Fruit fly (Drosophila melanogaster) whole organism, embryonic: Measurements from ENCODE around the gene MED27.

ENCODE experiments used
- B-H2 ChIP-seq: fragments of 200-800 bp; sonication (Bioruptor generic); optimal IDR thresholded peaks from 2 replicates; lab custom pipeline; 2018; ENCODE audit warnings: missing biosample characterization, mild to moderate bottlenecking, missing genetic modification characterization
- Bgb ChIP-seq: fragments of 200-800 bp; sonication (Bioruptor generic); IDR thresholded peaks from 2 replicates; pipeline ENCODE4 v1.3.6; 2022; ENCODE audit warnings: missing biosample characterization, missing genetic modification characterization; ENCODE audit not compliant: partially characterized antibody
- CG10147 ChIP-seq: fragments of 200-800 bp; sonication (Bioruptor generic); optimal IDR thresholded peaks from 2 replicates; lab custom pipeline; 2019; ENCODE audit warnings: missing biosample characterization, mild to moderate bottlenecking, missing genetic modification characterization, moderate library complexity
- CG1024 ChIP-seq: fragments of 200-800 bp; sonication (Bioruptor generic); IDR thresholded peaks from 2 replicates; pipeline ENCODE4 v1.3.6; 2022; ENCODE audit warnings: missing biosample characterization, missing genetic modification characterization
- CG11093 ChIP-seq: fragments of 200-800 bp; sonication (Bioruptor generic); IDR thresholded peaks from 3 replicates; pipeline ENCODE4 v1.3.6; 2022; ENCODE audit warnings: missing biosample characterization, missing genetic modification characterization
- CG12659 ChIP-seq: fragments of 200-800 bp; sonication (Bioruptor generic); optimal IDR thresholded peaks from 3 replicates; lab custom pipeline; 2017; ENCODE audit warnings: mild to moderate bottlenecking, missing biosample characterization, missing genetic modification reagents, missing genetic modification characterization
- CG12769 ChIP-seq: fragments of 200-800 bp; sonication (Bioruptor generic); optimal IDR thresholded peaks from 2 replicates; lab custom pipeline; 2019; ENCODE audit warnings: missing biosample characterization, mild to moderate bottlenecking, missing genetic modification characterization, moderate library complexity
- CG12942 ChIP-seq: fragments of 200-800 bp; sonication (Bioruptor generic); optimal IDR thresholded peaks from 3 replicates; lab custom pipeline; 2016; ENCODE audit warnings: missing biosample characterization, missing genetic modification characterization
- CG13624 ChIP-seq: fragments of 200-800 bp; sonication (Bioruptor generic); optimal IDR thresholded peaks from 2 replicates; lab custom pipeline; 2016; ENCODE audit warnings: missing biosample characterization, missing genetic modification characterization
- CG14710 ChIP-seq: fragments of 200-800 bp; sonication (Bioruptor generic); optimal IDR thresholded peaks from 3 replicates; lab custom pipeline; 2019; ENCODE audit warnings: missing biosample characterization, mild to moderate bottlenecking, missing genetic modification characterization, moderate library complexity
- CG1529 ChIP-seq: fragments of 200-800 bp; sonication (Bioruptor generic); optimal IDR thresholded peaks from 3 replicates; lab custom pipeline; 2018; ENCODE audit warnings: missing biosample characterization, missing genetic modification characterization
- CG2712 ChIP-seq: fragments of 200-800 bp; optimal IDR thresholded peaks from 3 replicates; lab custom pipeline; 2019; ENCODE audit warnings: missing biosample characterization, mild to moderate bottlenecking, missing genetic modification characterization, moderate library complexity
- CG30020 ChIP-seq: fragments of 200-800 bp; optimal IDR thresholded peaks from 2 replicates; lab custom pipeline; 2019; ENCODE audit warnings: missing biosample characterization, mild to moderate bottlenecking, missing genetic modification characterization, moderate library complexity
- CG32767 ChIP-seq: fragments of 200-800 bp; sonication (Bioruptor generic); IDR thresholded peaks from 2 replicates; pipeline ENCODE4 v1.3.6; 2022; ENCODE audit warnings: missing biosample characterization, missing genetic modification characterization
- CG34224 ChIP-seq: fragments of 200-800 bp; sonication (Bioruptor generic); IDR thresholded peaks from 3 replicates; pipeline ENCODE4 v1.3.6; 2022; ENCODE audit warnings: missing biosample characterization, missing genetic modification characterization; ENCODE audit not compliant: partially characterized antibody
- CG3995 ChIP-seq: fragments of 200-800 bp; sonication (Bioruptor generic); optimal IDR thresholded peaks from 3 replicates; lab custom pipeline; 2016; ENCODE audit warnings: missing biosample characterization, missing genetic modification characterization
- CG4424 ChIP-seq: fragments of 200-800 bp; sonication (Bioruptor generic); optimal IDR thresholded peaks from 3 replicates; lab custom pipeline; 2016; ENCODE audit warnings: missing biosample characterization, missing genetic modification characterization
- CG6689 ChIP-seq: fragments of 200-800 bp; sonication (Bioruptor generic); IDR thresholded peaks from 2 replicates; pipeline ENCODE4 v1.3.6; 2022; ENCODE audit warnings: missing biosample characterization, missing genetic modification characterization
- CG6791 ChIP-seq: fragments of 200-800 bp; sonication (Bioruptor generic); IDR thresholded peaks from 3 replicates; pipeline ENCODE4 v1.3.6; 2022; ENCODE audit warnings: missing biosample characterization, missing genetic modification characterization; ENCODE audit not compliant: partially characterized antibody
- CG6854 ChIP-seq: fragments of 200-800 bp; sonication (Bioruptor generic); optimal IDR thresholded peaks from 3 replicates; lab custom pipeline; 2017; ENCODE audit warnings: missing biosample characterization, mild to moderate bottlenecking, missing genetic modification characterization
- CG7372 ChIP-seq: fragments of 200-800 bp; sonication (Bioruptor generic); IDR thresholded peaks from 2 replicates; pipeline ENCODE4 v1.3.6; 2022; ENCODE audit warnings: missing biosample characterization, missing genetic modification characterization
- CG8290 ChIP-seq, 3 experiments: fragments of 200-800 bp; sonication (Bioruptor generic); optimal IDR thresholded peaks; 2 replicates each; lab custom pipeline; 2016 to 2019; ENCODE audit warnings: missing biosample characterization in 3 of 3, missing genetic modification characterization in 3 of 3, mild to moderate bottlenecking in 2 of 3, moderate library complexity in 1 of 3
- Chrac-16 ChIP-seq: fragments of 200-800 bp; sonication (Bioruptor generic); optimal IDR thresholded peaks from 3 replicates; lab custom pipeline; 2016; ENCODE audit warnings: missing biosample characterization, missing genetic modification characterization
- E2f1 ChIP-seq: fragments of 200-800 bp; sonication (Bioruptor generic); IDR thresholded peaks from 2 replicates; pipeline ENCODE4 v1.3.6; 2022; ENCODE audit warnings: missing biosample characterization, missing genetic modification characterization
- Ets97D ChIP-seq: fragments of 200-800 bp; sonication (Bioruptor generic); optimal IDR thresholded peaks from 3 replicates; lab custom pipeline; 2016; ENCODE audit warnings: missing biosample characterization, missing genetic modification characterization
- Hr78 ChIP-seq, 2 experiments: fragments of 200-800 bp in 1 of 2; fragments of >200 bp in 1 of 2; sonication (Bioruptor generic) in 1 of 2; optimal IDR thresholded peaks; 2 replicates each; lab custom pipeline; 2017 to 2019; ENCODE audit warnings: missing biosample characterization in 2 of 2, missing genetic modification characterization in 2 of 2, mild to moderate bottlenecking in 1 of 2, moderate library complexity in 1 of 2
- Med ChIP-seq: fragments of 200-800 bp; sonication (Bioruptor generic); peaks from one replicate; lab custom pipeline; 2016; ENCODE audit warnings: missing biosample characterization, missing genetic modification characterization, mild to moderate bottlenecking, inconsistent platforms, moderate library complexity
- Side ChIP-seq: fragments of 200-800 bp; sonication (Bioruptor generic); optimal IDR thresholded peaks from 2 replicates; lab custom pipeline; 2016; ENCODE audit warnings: missing biosample characterization, missing genetic modification characterization
- al ChIP-seq: fragments of 200-800 bp; sonication (Bioruptor generic); IDR thresholded peaks from 2 replicates; pipeline ENCODE4 v1.3.6; 2022; ENCODE audit warnings: missing biosample characterization, missing genetic modification characterization
- bbx ChIP-seq: fragments of 200-800 bp; sonication (Bioruptor generic); IDR thresholded peaks from 2 replicates; pipeline ENCODE4 v1.3.6; 2022; ENCODE audit warnings: missing biosample characterization, missing genetic modification characterization; ENCODE audit not compliant: partially characterized antibody
- chif ChIP-seq, 2 experiments: fragments of 200-800 bp; sonication (Bioruptor generic); optimal IDR thresholded peaks; 3 replicates each; lab custom pipeline; 2016; ENCODE audit warnings: missing biosample characterization in 2 of 2, missing genetic modification characterization in 2 of 2
- crp ChIP-seq, 2 experiments: fragments of 200-800 bp; sonication (Bioruptor generic); optimal IDR thresholded peaks; 2 replicates in 1 of 2; 3 replicates in 1 of 2; lab custom pipeline; 2017; ENCODE audit warnings: missing biosample characterization in 2 of 2, missing genetic modification characterization in 2 of 2, mild to moderate bottlenecking in 1 of 2, moderate library complexity in 1 of 2
- dati ChIP-seq: fragments of 200-800 bp; sonication (Bioruptor generic); IDR thresholded peaks from 2 replicates; pipeline ENCODE4 v1.3.6; 2022; ENCODE audit warnings: missing biosample characterization, missing genetic modification characterization
- dimm ChIP-seq: fragments of 200-800 bp; sonication (Bioruptor generic); IDR thresholded peaks from 2 replicates; pipeline ENCODE4 v1.3.6; 2022; ENCODE audit warnings: missing biosample characterization, missing genetic modification characterization
- dmrt11E ChIP-seq: fragments of 200-800 bp; sonication (Bioruptor generic); optimal IDR thresholded peaks from 3 replicates; lab custom pipeline; 2018; ENCODE audit warnings: missing biosample characterization, mild to moderate bottlenecking, missing genetic modification characterization, moderate library complexity
- fd96Cb ChIP-seq: fragments of 200-800 bp; sonication (Bioruptor generic); optimal IDR thresholded peaks from 2 replicates; lab custom pipeline; 2018; ENCODE audit warnings: missing biosample characterization, mild to moderate bottlenecking, missing genetic modification characterization, moderate library complexity
- gfzf ChIP-seq: fragments of 200-800 bp; sonication (Bioruptor generic); optimal IDR thresholded peaks from 2 replicates; lab custom pipeline; 2016; ENCODE audit warnings: missing biosample characterization, mild to moderate bottlenecking, missing genetic modification characterization, moderate library complexity
- hth ChIP-seq: fragments of >200 bp; optimal IDR thresholded peaks from 2 replicates; lab custom pipeline; 2017; ENCODE audit warnings: inconsistent platforms
- ken ChIP-seq: fragments of 200-800 bp; sonication (Bioruptor generic); IDR thresholded peaks from 3 replicates; pipeline ENCODE4 v1.3.6; 2022; ENCODE audit warnings: missing biosample characterization, missing genetic modification characterization
- knrl ChIP-seq: fragments of 200-800 bp; sonication (Bioruptor generic); IDR thresholded peaks from 3 replicates; pipeline ENCODE4 v1.3.6; 2022; ENCODE audit warnings: missing biosample characterization, missing genetic modification characterization; ENCODE audit not compliant: partially characterized antibody
- lmd ChIP-seq: fragments of 200-800 bp; sonication (Bioruptor generic); IDR thresholded peaks from 2 replicates; pipeline ENCODE4 v1.3.6; 2022; ENCODE audit warnings: missing biosample characterization, missing genetic modification characterization
- nerfin-2 ChIP-seq: fragments of 200-800 bp; sonication (Bioruptor generic); IDR thresholded peaks from 2 replicates; pipeline ENCODE4 v1.3.6; 2022; ENCODE audit warnings: missing biosample characterization, missing genetic modification characterization; ENCODE audit not compliant: partially characterized antibody
- prd ChIP-seq, 3 experiments: fragments of >200 bp in 2 of 3; fragments of 200-800 bp in 1 of 3; sonication (Bioruptor generic) in 1 of 3; optimal IDR thresholded peaks in 2 of 3; IDR thresholded peaks in 1 of 3; 2 replicates in 2 of 3; 3 replicates in 1 of 3; pipeline versions ENCODE4 v1.3.6 to Lab custom; 2017 to 2022; ENCODE audit warnings: missing biosample characterization in 1 of 3, missing genetic modification characterization in 1 of 3
- shn ChIP-seq: fragments of 200-800 bp; sonication (Bioruptor generic); optimal IDR thresholded peaks from 3 replicates; lab custom pipeline; 2016; ENCODE audit warnings: missing biosample characterization, missing genetic modification characterization
- stwl ChIP-seq: fragments of 200-800 bp; sonication (Bioruptor generic); optimal IDR thresholded peaks from 3 replicates; lab custom pipeline; 2018; ENCODE audit warnings: missing biosample characterization, mild to moderate bottlenecking, missing genetic modification characterization, moderate library complexity
- sug ChIP-seq: fragments of 200-800 bp; optimal IDR thresholded peaks from 2 replicates; lab custom pipeline; 2019; ENCODE audit warnings: missing biosample characterization, mild to moderate bottlenecking, missing genetic modification characterization, moderate library complexity
- trem ChIP-seq: fragments of 200-800 bp; optimal IDR thresholded peaks from 3 replicates; lab custom pipeline; 2019; ENCODE audit warnings: missing biosample characterization, mild to moderate bottlenecking, missing genetic modification characterization, moderate library complexity
- zen ChIP-seq: fragments of 200-800 bp; sonication (Bioruptor generic); optimal IDR thresholded peaks from 3 replicates; lab custom pipeline; 2018; ENCODE audit warnings: missing biosample characterization, mild to moderate bottlenecking, missing genetic modification characterization, moderate library complexity
- zen2 ChIP-seq: fragments of 200-800 bp; sonication (Bioruptor generic); IDR thresholded peaks from 3 replicates; pipeline ENCODE4 v1.3.6; 2022; ENCODE audit warnings: missing biosample characterization, missing genetic modification characterization; ENCODE audit not compliant: partially characterized antibody

MED27 gene

dm6 chr3R:5613114-5613443, 41.9 kb upstream of the MED27 start, which contains the start of gene Atu (continued):
- TF ChIP-seq Ets97D (peak; percentile 66), ken (GFP tag; lab: Robert Waterston, UW) (no peak), CG34224 (GFP tag; lab: Robert Waterston, UW) (peak; percentile 94), CG7372 (no peak), knrl (GFP tag; lab: Robert Waterston, UW) (peak; percentile 94), al (GFP tag; lab: Robert Waterston, UW) (no peak), trem (tag; lab: Kevin White, UChicago) (peak; percentile 94), CG6689 (no peak), sug (peak; percentile 64), CG3995 (GFP tag; lab: Kevin White, UChicago) (peak; percentile 80), CG10147 (GFP tag; lab: Kevin White, UChicago) (peak; percentile 38), gfzf (peak; percentile 27), CG11093 (no peak), CG30020 (tag; lab: Kevin White, UChicago) (peak; percentile 58), CG12942 (GFP tag; lab: Kevin White, UChicago) (no peak), dimm (GFP tag; lab: Robert Waterston, UW) (no peak), CG4424 (GFP tag; lab: Kevin White, UChicago) (peak; percentile 17), dati (GFP tag; lab: Robert Waterston, UW) (no peak), Med (GFP tag; lab: Kevin White, UChicago) (peak; percentile 91), chif (GFP tag; optimal IDR thresholded peaks at IDR 0.05; lab: Kevin White, UChicago) (no peak), fd96Cb (tag; lab: Kevin White, UChicago) (no peak), CG6791 (GFP tag; lab: Robert Waterston, UW) (peak; percentile 84), dmrt11E (peak; percentile 15), hth (lab: Kevin White, UChicago) (no peak), B-H2 (GFP tag; lab: Kevin White, UChicago) (peak; percentile 5), Bgb (GFP tag; lab: Robert Waterston, UW) (peak; percentile 87), lmd (GFP tag; lab: Robert Waterston, UW) (no peak), CG2712 (tag; lab: Kevin White, UChicago) (peak; percentile 49), CG32767 (GFP tag; lab: Robert Waterston, UW) (no peak), zen2 (GFP tag; lab: Robert Waterston, UW) (peak; percentile 83), CG8290 (GFP tag; optimal IDR thresholded peaks at IDR 0.05; lab: Kevin White, UChicago) (no peak), CG8290 (tag; optimal IDR thresholded peaks at IDR 0.05; lab: Kevin White, UChicago) (peak in 1 of 2 experiments; percentile 57), crp (GFP tag; optimal IDR thresholded peaks at IDR 0.05; lab: Kevin White, UChicago) (peak in 1 of 2 experiments; percentile 42), CG1529 (no peak), stwl (tag; lab: Kevin White, UChicago) (peak; percentile 60), zen (tag; lab: Kevin White, UChicago) (peak; percentile 26), CG12659 (GFP tag; lab: Kevin White, UChicago) (peak; percentile 74), CG12769 (peak; percentile 55), shn (GFP tag; lab: Kevin White, UChicago) (peak; percentile 54), E2f1 (GFP tag; lab: Robert Waterston, UW) (no peak), CG1024 (GFP tag; lab: Robert Waterston, UW) (no peak), Side (no peak), Chrac-16 (GFP tag; lab: Kevin White, UChicago) (peak; percentile 28), bbx (GFP tag; lab: Robert Waterston, UW) (peak; percentile 83), Hr78 (GFP tag; optimal IDR thresholded peaks at IDR 0.05; lab: Kevin White, UChicago) (peak in 1 of 2 experiments; percentile 22), prd (optimal IDR thresholded peaks at IDR 0.05; lab: Kevin White, UChicago) (no peak), prd (GFP tag; IDR thresholded peaks at IDR 0.05; lab: Robert Waterston, UW) (peak; percentile 36; the same call in 1 of the 3 replicates), nerfin-2 (GFP tag; lab: Robert Waterston, UW) (peak; percentile 85), CG6854 (GFP tag; lab: Kevin White, UChicago) (no peak), CG13624 (no peak), CG14710 (tag; lab: Kevin White, UChicago) (peak; percentile 70)
